Fruit fly (Drosophila melanogaster) whole organism, larva: Measurements from ENCODE around the gene TrpA1.

Source experiments
- noc ChIP-seq: fragments of 200-800 bp; sonication (Bioruptor generic); optimal IDR thresholded peaks from 3 replicates; lab custom pipeline; 2019; ENCODE audit warnings: missing biosample characterization, mild to moderate bottlenecking, missing genetic modification characterization, moderate library complexity

TrpA1 gene

dm6 chr3L:8905100-8905499 lies at the start of gene TrpA1:
Gene TrpA1, minus strand, starts transcription at chr3L:8905200.
- TF ChIP-seq noc (tag; lab: Kevin White, UChicago) = no peak

dm6 chr3L:8954648-8955033 lies 49.6 kb upstream of the TrpA1 start, which contains the start of gene GNBP3:
Gene GNBP3, plus strand, starts transcription at chr3L:8955021.
- TF ChIP-seq noc (tag; lab: Kevin White, UChicago) = peak; percentile 75

dm6 chr3L:8953962-8954647 lies 49.1 kb upstream of the TrpA1 start, which contains the start of the genes CG43783 and orb2:
Gene CG43783, minus strand, starts transcription at chr3L:8954272.
Gene orb2, minus strand, starts transcription at chr3L:8954463.
- TF ChIP-seq noc (tag; lab: Kevin White, UChicago) = no peak

dm6 chr3L:8953199-8953956 lies 48.4 kb upstream of the TrpA1 start:
- TF ChIP-seq noc (tag; lab: Kevin White, UChicago) = peak; percentile 39

- no peak for TF ChIP-seq noc (tag; lab: Kevin White, UChicago)
These were observed 47.7 kb upstream of the TrpA1 start for dm6 chr3L:8952549-8953198.

- no peak for TF ChIP-seq noc (tag; lab: Kevin White, UChicago)
These were observed 46.5 kb upstream of the TrpA1 start for dm6 chr3L:8951507-8951906.

dm6 chr3L:8950955-8951354 lies 46.0 kb upstream of the TrpA1 start:
- no peak for TF ChIP-seq noc (tag; lab: Kevin White, UChicago)

- no peak for TF ChIP-seq noc (tag; lab: Kevin White, UChicago)
These were observed 44.8 kb upstream of the TrpA1 start for dm6 chr3L:8949823-8950222.

dm6 chr3L:8947848-8948494 lies 43.0 kb upstream of the TrpA1 start:
- no peak for TF ChIP-seq noc (tag; lab: Kevin White, UChicago)

- no peak for TF ChIP-seq noc (tag; lab: Kevin White, UChicago)
These were observed 34.7 kb upstream of the TrpA1 start for dm6 chr3L:8939654-8940053.

dm6 chr3L:8931916-8932315 lies 26.9 kb upstream of the TrpA1 start:
- no peak for TF ChIP-seq noc (tag; lab: Kevin White, UChicago)

dm6 chr3L:8929527-8929926 lies 24.5 kb upstream of the TrpA1 start:
- TF ChIP-seq noc (tag; lab: Kevin White, UChicago) = no peak

dm6 chr3L:8925679-8926078 lies 20.7 kb upstream of the TrpA1 start:
- TF ChIP-seq noc (tag; lab: Kevin White, UChicago) = no peak

dm6 chr3L:8924999-8925398 lies 20.0 kb upstream of the TrpA1 start:
- no peak for TF ChIP-seq noc (tag; lab: Kevin White, UChicago)

- TF ChIP-seq noc (tag; lab: Kevin White, UChicago) = no peak
These were observed 19.5 kb upstream of the TrpA1 start for dm6 chr3L:8924417-8924913.

dm6 chr3L:8920710-8921109 lies 15.7 kb upstream of the TrpA1 start:
- peak; percentile 73 for TF ChIP-seq noc (tag; lab: Kevin White, UChicago)
